Worm (Caenorhabditis elegans) whole organism, midembryonic: ENCODE data around the gene C29F9.2.

ENCODE experiments used
- T22C8.4 ChIP-seq: fragments of 200-800 bp; sonication (Bioruptor generic); IDR thresholded peaks from 2 replicates; pipeline ENCODE4 v1.3.6; 2022; ENCODE audit warnings: missing genetic modification characterization, missing compliant biosample characterization
- cog-1 ChIP-seq: sonication (generic microtip); optimal IDR thresholded peaks from 2 replicates; lab custom pipeline; 2016; ENCODE audit warnings: missing genetic modification characterization, missing compliant biosample characterization
- flt-1 ChIP-seq: fragments of 200-800 bp; sonication (Bioruptor generic); IDR thresholded peaks from 2 replicates; pipeline ENCODE4 v1.3.6; 2022; ENCODE audit warnings: missing genetic modification characterization, missing compliant biosample characterization
- klf-2 ChIP-seq: fragments of 200-800 bp; sonication (Bioruptor generic); conservative IDR thresholded peaks from 2 replicates; pipeline ENCODE4 v1.3.6; 2022; ENCODE audit warnings: missing genetic modification reagents, missing genetic modification characterization, missing compliant biosample characterization
- ref-1 ChIP-seq: fragments of 200-800 bp; sonication (Bioruptor generic); conservative IDR thresholded peaks from 2 replicates; pipeline ENCODE4 v1.3.6; 2022; ENCODE audit warnings: missing genetic modification reagents, missing genetic modification characterization, missing compliant biosample characterization
- tab-1 ChIP-seq: fragments of 200-800 bp; sonication (Bioruptor generic); IDR thresholded peaks from 2 replicates; pipeline ENCODE4 v1.3.6; 2022; ENCODE audit warnings: missing genetic modification characterization, missing compliant biosample characterization
- ztf-23 ChIP-seq: fragments of 200-800 bp; sonication (Bioruptor generic); IDR thresholded peaks from 2 replicates; pipeline ENCODE4 v1.3.6; 2022; ENCODE audit warnings: missing genetic modification reagents, missing genetic modification characterization, missing compliant biosample characterization
- ztf-29 ChIP-seq: fragments of 200-800 bp; sonication (Bioruptor generic); IDR thresholded peaks from 2 replicates; pipeline ENCODE4 v1.3.6; 2022; ENCODE audit warnings: missing genetic modification reagents, missing genetic modification characterization, missing compliant biosample characterization

Gene C29F9.2

ce11 chrIII:180963-181362 lies 50.2 kb downstream of the C29F9.2 start, which contains the start of gene F40G9.5:
F40G9.5 (plus strand) TSS chrIII:181263.
- no peak for TF ChIP-seq tab-1 (GFP tag; lab: Robert Waterston, UW)
- TF ChIP-seq klf-2 (GFP tag; lab: Robert Waterston, UW): no peak
- TF ChIP-seq ztf-23 (GFP tag; lab: Robert Waterston, UW): no peak
- TF ChIP-seq T22C8.4 (GFP tag; lab: Robert Waterston, UW): no peak
- no peak for TF ChIP-seq cog-1
- no peak for TF ChIP-seq ref-1 (GFP tag; lab: Robert Waterston, UW)
- no peak for TF ChIP-seq flt-1
- no peak for TF ChIP-seq ztf-29 (GFP tag; lab: Robert Waterston, UW)
